Worm (Caenorhabditis elegans) whole organism, L4 larva: ENCODE data around the gene daf-19.
A peak's percentile ranks its signal among the peaks of the same experiment; 100 is the strongest.

Source experiments
- D1046.2 ChIP-seq: fragments of 200-800 bp; sonication (Bioruptor generic); IDR thresholded peaks from 2 replicates; pipeline ENCODE4 v1.3.6; 2022; ENCODE audit warnings: missing genetic modification characterization, missing compliant biosample characterization
- F10B5.3 ChIP-seq: sonication (generic microtip); optimal IDR thresholded peaks from 2 replicates; lab custom pipeline; 2016; ENCODE audit warnings: mild to moderate bottlenecking, missing genetic modification characterization, missing compliant biosample characterization
- F26F4.8 ChIP-seq: fragments of 200-800 bp; sonication (Bioruptor generic); conservative IDR thresholded peaks from 2 replicates; pipeline ENCODE4 v1.3.6; 2022; ENCODE audit warnings: missing genetic modification characterization, missing compliant biosample characterization
- F37D6.2 ChIP-seq: sonication (generic microtip); optimal IDR thresholded peaks from 2 replicates; lab custom pipeline; 2016; ENCODE audit warnings: mild to moderate bottlenecking, missing genetic modification characterization, missing compliant biosample characterization
- F44E2.7 ChIP-seq: fragments of 200-800 bp; sonication (Bioruptor generic); IDR thresholded peaks from 2 replicates; pipeline ENCODE4 v2.1.2; 2022; ENCODE audit warnings: missing genetic modification characterization, missing compliant biosample characterization
- F49E8.2 ChIP-seq: sonication (generic microtip); optimal IDR thresholded peaks from 2 replicates; lab custom pipeline; 2016; ENCODE audit warnings: missing compliant biosample characterization, mild to moderate bottlenecking, missing genetic modification characterization, borderline replicate concordance
- R02D3.7 ChIP-seq: fragments of 150-350 bp; sonication (generic microtip); optimal IDR thresholded peaks from 3 replicates; lab custom pipeline; 2014; ENCODE audit warnings: missing biosample characterization, missing genetic modification characterization
- T20F7.1 ChIP-seq: fragments of 200-800 bp; sonication (Bioruptor generic); optimal IDR thresholded peaks from 2 replicates; lab custom pipeline; 2018; ENCODE audit warnings: mild to moderate bottlenecking, missing genetic modification characterization, missing compliant biosample characterization
- Y105C5A.15 ChIP-seq: fragments of 200-800 bp; sonication (Bioruptor generic); IDR thresholded peaks from 2 replicates; pipeline ENCODE4 v1.3.6; 2022; ENCODE audit warnings: missing genetic modification characterization, missing compliant biosample characterization
- Y75B8A.6 ChIP-seq: fragments of 200-800 bp; sonication (Bioruptor generic); IDR thresholded peaks from 2 replicates; pipeline ENCODE4 v1.3.6; 2022; ENCODE audit warnings: missing genetic modification reagents, missing genetic modification characterization, missing compliant biosample characterization
- ZK546.5 ChIP-seq, 2 experiments: sonication (generic microtip); optimal IDR thresholded peaks; 2 replicates each; lab custom pipeline; 2017; ENCODE audit warnings: missing biosample characterization in 2 of 2, missing genetic modification characterization in 2 of 2
- aha-1 ChIP-seq: fragments of 150-350 bp; peaks from one replicate; lab custom pipeline; 2014; ENCODE audit warnings: missing biosample characterization, missing genetic modification characterization
- attf-4 ChIP-seq: sonication (generic microtip); optimal IDR thresholded peaks from 3 replicates; lab custom pipeline; 2017; ENCODE audit warnings: missing biosample characterization, missing genetic modification characterization
- ceh-20 ChIP-seq: fragments of 200-800 bp; sonication (Bioruptor generic); IDR thresholded peaks from 2 replicates; pipeline ENCODE4 v1.3.6; 2022; ENCODE audit warnings: missing genetic modification reagents, missing genetic modification characterization, missing compliant biosample characterization
- ceh-28 ChIP-seq: fragments of 150-350 bp; optimal IDR thresholded peaks from 2 replicates; lab custom pipeline; 2014; ENCODE audit warnings: missing biosample characterization, missing genetic modification reagents, missing genetic modification characterization
- ceh-44 ChIP-seq: fragments of 200-800 bp; sonication (Bioruptor generic); IDR thresholded peaks from 2 replicates; pipeline ENCODE4 v1.3.6; 2022; ENCODE audit warnings: missing genetic modification reagents, missing genetic modification characterization, missing compliant biosample characterization
- ceh-82 ChIP-seq: sonication (generic microtip); optimal IDR thresholded peaks from 2 replicates; lab custom pipeline; 2017; ENCODE audit warnings: missing biosample characterization, missing genetic modification characterization
- ces-1 ChIP-seq: fragments of 150-350 bp; sonication (generic microtip); optimal IDR thresholded peaks from 4 replicates; lab custom pipeline; 2014; ENCODE audit warnings: missing biosample characterization, missing genetic modification reagents, missing genetic modification characterization
- daf-12 ChIP-seq: fragments of 150-350 bp; optimal IDR thresholded peaks from 2 replicates; lab custom pipeline; 2014; ENCODE audit warnings: missing biosample characterization, missing genetic modification reagents, missing genetic modification characterization
- fos-1 ChIP-seq: fragments of 150-350 bp; optimal IDR thresholded peaks from 2 replicates; lab custom pipeline; 2014; ENCODE audit warnings: missing biosample characterization, missing genetic modification characterization
- hif-1 ChIP-seq, 2 experiments: sonication (generic microtip); optimal IDR thresholded peaks; 2 replicates each; lab custom pipeline; 2016 to 2017; ENCODE audit warnings: missing compliant biosample characterization in 2 of 2, missing genetic modification characterization in 2 of 2, missing genetic modification reagents in 2 of 2, missing genotype in 2 of 2, mild to moderate bottlenecking in 1 of 2
- hlh-11 ChIP-seq: fragments of 200-800 bp; sonication (Bioruptor generic); optimal IDR thresholded peaks from 2 replicates; lab custom pipeline; 2018; ENCODE audit warnings: mild to moderate bottlenecking, missing genetic modification characterization, missing compliant biosample characterization
- hmg-1.1 ChIP-seq: fragments of 200-800 bp; sonication (Bioruptor generic); IDR thresholded peaks from 2 replicates; pipeline ENCODE4 v1.3.6; 2022; ENCODE audit warnings: missing genetic modification reagents, missing genetic modification characterization, missing compliant biosample characterization
- lin-13 ChIP-seq: fragments of 150-350 bp; optimal IDR thresholded peaks from 2 replicates; lab custom pipeline; 2014; ENCODE audit warnings: missing biosample characterization, missing genetic modification reagents, missing genetic modification characterization
- lin-38 ChIP-seq: fragments of 200-800 bp; sonication (Bioruptor generic); IDR thresholded peaks from 2 replicates; pipeline ENCODE4 v1.3.6; 2022; ENCODE audit warnings: missing genetic modification reagents, missing genetic modification characterization, missing compliant biosample characterization
- lin-39 ChIP-seq: fragments of 150-350 bp; optimal IDR thresholded peaks from 2 replicates; lab custom pipeline; 2014; ENCODE audit warnings: missing biosample characterization, missing genetic modification reagents, missing genetic modification characterization
- lsy-2 ChIP-seq, 2 experiments: fragments of 150-350 bp in 1 of 2; sonication (generic microtip) in 1 of 2; optimal IDR thresholded peaks; 2 replicates each; lab custom pipeline; 2014 to 2017; ENCODE audit warnings: missing biosample characterization in 2 of 2, missing genetic modification characterization in 2 of 2
- madf-9 ChIP-seq: fragments of 200-800 bp; sonication (Bioruptor generic); conservative IDR thresholded peaks from 2 replicates; pipeline ENCODE4 v1.3.6; 2022; ENCODE audit warnings: missing genetic modification reagents, missing genetic modification characterization, missing compliant biosample characterization
- mdl-1 ChIP-seq, 2 experiments: fragments of 150-350 bp in 1 of 2; sonication (generic microtip) in 1 of 2; optimal IDR thresholded peaks; 2 replicates each; lab custom pipeline; 2014 to 2017; ENCODE audit warnings: missing biosample characterization in 2 of 2, missing genetic modification characterization in 2 of 2
- mep-1 ChIP-seq: fragments of 150-350 bp; sonication (generic microtip); optimal IDR thresholded peaks from 3 replicates; lab custom pipeline; 2014; ENCODE audit warnings: missing biosample characterization, missing genetic modification characterization
- mes-2 ChIP-seq: sonication (generic microtip); optimal IDR thresholded peaks from 2 replicates; lab custom pipeline; 2016; ENCODE audit warnings: missing genotype, mild to moderate bottlenecking, missing genetic modification characterization, missing compliant biosample characterization; ENCODE audit not compliant: poor library complexity, severe bottlenecking
- mxl-3 ChIP-seq: fragments of 200-800 bp; sonication (Bioruptor generic); optimal IDR thresholded peaks from 2 replicates; lab custom pipeline; 2018; ENCODE audit warnings: mild to moderate bottlenecking, missing genetic modification characterization, missing compliant biosample characterization
- nhr-11 ChIP-seq: fragments of 150-350 bp; optimal IDR thresholded peaks from 2 replicates; lab custom pipeline; 2014; ENCODE audit warnings: missing biosample characterization, missing genetic modification characterization
- nhr-41 ChIP-seq: fragments of 200-800 bp; sonication (Bioruptor generic); IDR thresholded peaks from 2 replicates; pipeline ENCODE4 v1.3.6; 2022; ENCODE audit warnings: missing genetic modification reagents, missing genetic modification characterization, missing compliant biosample characterization
- nhr-6 ChIP-seq: fragments of 150-350 bp; optimal IDR thresholded peaks from 2 replicates; lab custom pipeline; 2014; ENCODE audit warnings: missing biosample characterization, missing genetic modification characterization
- nhr-76 ChIP-seq: fragments of 150-350 bp; optimal IDR thresholded peaks from 2 replicates; lab custom pipeline; 2014; ENCODE audit warnings: missing biosample characterization, missing genetic modification characterization
- nhr-77 ChIP-seq: fragments of 150-350 bp; optimal IDR thresholded peaks from 2 replicates; lab custom pipeline; 2014; ENCODE audit warnings: missing biosample characterization, missing genetic modification characterization
- pha-4 ChIP-seq, 2 experiments: fragments of 150-350 bp in 1 of 2; fragments of 200-800 bp in 1 of 2; sonication (Bioruptor generic) in 1 of 2; IDR thresholded peaks in 1 of 2; optimal IDR thresholded peaks in 1 of 2; 2 replicates each; pipeline versions ENCODE4 v1.3.6 to Lab custom; 2014 to 2022; ENCODE audit warnings: missing genetic modification characterization in 2 of 2, missing genetic modification reagents in 2 of 2, missing biosample characterization in 1 of 2, missing compliant biosample characterization in 1 of 2
- sdz-12 ChIP-seq: fragments of 200-800 bp; sonication (Bioruptor generic); optimal IDR thresholded peaks from 2 replicates; lab custom pipeline; 2018; ENCODE audit warnings: mild to moderate bottlenecking, missing genetic modification characterization, missing compliant biosample characterization
- set-16 ChIP-seq: fragments of 200-800 bp; sonication (Bioruptor generic); IDR thresholded peaks from 2 replicates; pipeline ENCODE4 v1.3.6; 2022; ENCODE audit warnings: missing genetic modification reagents, missing genetic modification characterization, missing compliant biosample characterization
- snpc-1.2 ChIP-seq: fragments of 200-800 bp; sonication (Bioruptor generic); IDR thresholded peaks from 2 replicates; pipeline ENCODE4 v1.3.6; 2022; ENCODE audit warnings: missing genetic modification reagents, missing genetic modification characterization, missing compliant biosample characterization
- spr-1 ChIP-seq: sonication (generic microtip); optimal IDR thresholded peaks from 2 replicates; lab custom pipeline; 2016; ENCODE audit warnings: mild to moderate bottlenecking, missing genetic modification characterization, missing compliant biosample characterization
- tag-97 ChIP-seq: fragments of 200-800 bp; sonication (Bioruptor generic); IDR thresholded peaks from 2 replicates; pipeline ENCODE4 v1.3.6; 2022; ENCODE audit warnings: missing genetic modification characterization, missing compliant biosample characterization
- unc-130 ChIP-seq: sonication (generic microtip); optimal IDR thresholded peaks from 2 replicates; lab custom pipeline; 2016; ENCODE audit warnings: missing genetic modification reagents, missing genetic modification characterization, missing compliant biosample characterization
- unc-39 ChIP-seq: sonication (generic microtip); optimal IDR thresholded peaks from 2 replicates; lab custom pipeline; 2017; ENCODE audit warnings: missing biosample characterization, missing genetic modification characterization
- unc-62 ChIP-seq, 3 experiments: fragments of 150-350 bp in 1 of 3; sonication (generic microtip); optimal IDR thresholded peaks in 2 of 3; peaks in 1 of 3; 1 replicate in 1 of 3; 2 replicates in 2 of 3; lab custom pipeline; 2014 to 2017; ENCODE audit warnings: missing biosample characterization in 3 of 3, missing genetic modification characterization in 3 of 3, missing genetic modification reagents in 3 of 3, missing genotype in 1 of 3
- zfp-3 ChIP-seq: fragments of 200-800 bp; sonication (Bioruptor generic); conservative IDR thresholded peaks from 2 replicates; pipeline ENCODE4 v1.3.6; 2022; ENCODE audit warnings: missing genetic modification reagents, missing genetic modification characterization, missing compliant biosample characterization
- ztf-11 ChIP-seq: fragments of 150-350 bp; optimal IDR thresholded peaks from 2 replicates; lab custom pipeline; 2014; ENCODE audit warnings: missing biosample characterization, missing genetic modification characterization

Gene daf-19

ce11 chrII:10198486-10198885, 29.3 kb upstream of the daf-19 start:
- TF ChIP-seq hlh-11 (tag; lab: Kevin White, UChicago) (no peak), ztf-11 (tag; lab: Kevin White, UChicago) (no peak), pha-4 (GFP tag; IDR thresholded peaks at IDR 0.05; lab: Robert Waterston, UW) (no peak), pha-4 (tag; optimal IDR thresholded peaks at IDR 0.05; lab: Kevin White, UChicago) (no peak), aha-1 (peak; percentile 91), F49E8.2 (tag; lab: Kevin White, UChicago) (no peak), nhr-76 (tag; lab: Kevin White, UChicago) (no peak), sdz-12 (GFP tag; lab: Kevin White, UChicago) (no peak), ZK546.5 (tag; optimal IDR thresholded peaks at IDR 0.05; lab: Kevin White, UChicago) (no peak)

DNA sequence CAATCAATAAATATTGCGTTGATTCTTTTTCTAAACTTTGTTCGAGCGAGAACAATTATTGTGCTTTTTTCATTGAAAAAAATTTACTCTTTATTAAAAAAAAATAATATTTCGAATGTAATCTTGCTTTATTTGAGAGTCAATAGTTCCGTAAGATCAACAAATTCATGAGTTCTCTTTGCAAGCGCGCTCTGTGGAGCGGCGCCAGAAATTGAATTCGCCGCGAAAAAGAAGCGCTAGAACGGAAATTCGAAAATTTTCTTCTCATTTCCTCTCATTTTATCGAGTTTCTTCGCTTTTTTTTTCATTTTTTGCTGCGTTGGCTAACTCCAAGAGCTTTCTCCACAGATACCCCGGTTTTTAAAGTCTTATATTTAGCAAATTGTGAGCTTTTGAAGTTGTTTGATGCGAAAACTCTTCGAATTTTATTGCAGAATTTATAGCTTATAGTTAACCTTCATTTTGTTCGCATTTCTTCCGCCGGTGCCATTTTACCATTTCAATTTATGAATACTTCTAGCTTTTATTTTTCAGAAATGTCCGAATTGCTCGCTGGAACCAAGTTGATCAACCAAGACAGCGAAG, 28.0 kb upstream of the daf-19 start, which contains the start of gene R05H5.3:
Gene R05H5.3, plus strand, starts transcription at position 535 of the 585 bp plus-strand sequence.
- TF ChIP-seq tag-97 (GFP tag; lab: Robert Waterston, UW) (no peak), nhr-77 (tag; lab: Kevin White, UChicago) (peak; percentile 63), Y75B8A.6 (GFP tag; lab: Robert Waterston, UW) (no peak), mes-2 (no peak), ceh-20 (no peak), set-16 (GFP tag; lab: Robert Waterston, UW) (no peak), F10B5.3 (tag; lab: Kevin White, UChicago) (no peak), F37D6.2 (tag; lab: Kevin White, UChicago) (no peak), ces-1 (GFP tag; lab: Kevin White, UChicago) (peak; percentile 70), ceh-28 (tag; lab: Kevin White, UChicago) (no peak), F26F4.8 (GFP tag; lab: Robert Waterston, UW) (no peak), lin-38 (GFP tag; lab: Robert Waterston, UW) (peak; percentile 93), fos-1 (tag; lab: Kevin White, UChicago) (no peak), snpc-1.2 (no peak), ceh-82 (tag; lab: Kevin White, UChicago) (no peak), lin-39 (no peak), daf-12 (tag; lab: Kevin White, UChicago) (no peak), F44E2.7 (no peak), D1046.2 (GFP tag; lab: Robert Waterston, UW) (no peak), R02D3.7 (no peak), pha-4 (GFP tag; IDR thresholded peaks at IDR 0.05; lab: Robert Waterston, UW) (no peak), pha-4 (tag; optimal IDR thresholded peaks at IDR 0.05; lab: Kevin White, UChicago) (no peak), unc-39 (no peak), mep-1 (tag; lab: Kevin White, UChicago) (no peak), sdz-12 (GFP tag; lab: Kevin White, UChicago) (no peak), mxl-3 (no peak), attf-4 (tag; lab: Kevin White, UChicago) (no peak), unc-62 (GFP tag; optimal IDR thresholded peaks at IDR 0.05 in 1 of 2; lab: Kevin White, UChicago) (no peak), unc-62 (tag; optimal IDR thresholded peaks at IDR 0.05; lab: Kevin White, UChicago) (no peak), Y105C5A.15 (GFP tag; lab: Robert Waterston, UW) (no peak), lsy-2 (tag; optimal IDR thresholded peaks at IDR 0.05; lab: Kevin White, UChicago) (no peak), mdl-1 (tag; optimal IDR thresholded peaks at IDR 0.05; lab: Kevin White, UChicago) (no peak), zfp-3 (GFP tag; lab: Robert Waterston, UW) (no peak), nhr-6 (tag; lab: Kevin White, UChicago) (peak; percentile 77), nhr-41 (no peak), hif-1 (tag; optimal IDR thresholded peaks at IDR 0.05; lab: Kevin White, UChicago) (peak in 1 of 2 experiments; percentile 70), madf-9 (GFP tag; lab: Robert Waterston, UW) (no peak), spr-1 (tag; lab: Kevin White, UChicago) (no peak), nhr-11 (tag; lab: Kevin White, UChicago) (peak; percentile 80), T20F7.1 (peak; percentile 11), hmg-1.1 (GFP tag; lab: Robert Waterston, UW) (no peak; the same call in 1 of the 2 replicates), lin-13 (GFP tag; lab: Kevin White, UChicago) (peak; percentile 73), ceh-44 (GFP tag; lab: Robert Waterston, UW) (peak; percentile 71; the same call in 1 of the 2 replicates), unc-130 (GFP tag; lab: Kevin White, UChicago) (peak; percentile 94)
